Fruit fly (Drosophila melanogaster): ENCODE data around the gene CG13055.

CG13055 gene

dm6 chr3L:16204128-16204527 is 48.0 kb downstream of the CG13055 start:
- TF ChIP-seq pdm3 (GFP tag; optimal IDR thresholded peaks at IDR 0.05) (peak; percentile 56), CG10631 (GFP tag; optimal IDR thresholded peaks at IDR 0.05) (peak; percentile 70), Hr39 (GFP tag; optimal IDR thresholded peaks at IDR 0.05) (peak; percentile 29), CG16779 (tag; optimal IDR thresholded peaks at IDR 0.05) (peak; percentile 13), CG3032 (tag; optimal IDR thresholded peaks at IDR 0.05) (peak; percentile 76), Hr38 (GFP tag; optimal IDR thresholded peaks at IDR 0.05) (no peak), Sox15 (GFP tag; optimal IDR thresholded peaks at IDR 0.05) (peak; percentile 59), Ets21C (GFP tag; optimal IDR thresholded peaks at IDR 0.05) (no peak), Sox14 (GFP tag; optimal IDR thresholded peaks at IDR 0.05) (peak; percentile 21), CG11902 (GFP tag; optimal IDR thresholded peaks at IDR 0.05) (peak; percentile 70), fd85E (GFP tag; optimal IDR thresholded peaks at IDR 0.05) (no peak), CG6792 (GFP tag; optimal IDR thresholded peaks at IDR 0.05) (peak; percentile 74), CG6808 (GFP tag; optimal IDR thresholded peaks at IDR 0.05) (peak; percentile 52), CG8119 (GFP tag; IDR thresholded peaks at IDR 0.05) (peak; percentile 59), CG15336 (GFP tag; IDR thresholded peaks at IDR 0.05) (peak; percentile 50; the same call in 1 of the 2 replicates), CG10669 (GFP tag; optimal IDR thresholded peaks at IDR 0.05) (peak; percentile 78), spab (GFP tag; optimal IDR thresholded peaks at IDR 0.05) (peak; percentile 64), lz (GFP tag; optimal IDR thresholded peaks at IDR 0.05) (peak; percentile 46), Sox102F (GFP tag; optimal IDR thresholded peaks at IDR 0.05) (peak; percentile 66), CG8632 (GFP tag; optimal IDR thresholded peaks at IDR 0.05) (peak; percentile 73), Met (GFP tag; optimal IDR thresholded peaks at IDR 0.05) (peak; percentile 62), CG9139 (GFP tag; optimal IDR thresholded peaks at IDR 0.05) (peak; percentile 15), cyc (GFP tag; optimal IDR thresholded peaks at IDR 0.05) (peak; percentile 66), Hr4 (GFP tag; optimal IDR thresholded peaks at IDR 0.05) (peak; percentile 10), CG32006 (GFP tag; optimal IDR thresholded peaks at IDR 0.05) (peak; percentile 45), eg (GFP tag; IDR thresholded peaks at IDR 0.05) (peak; percentile 37; the same call in 1 of the 3 replicates), Lpt (GFP tag; optimal IDR thresholded peaks at IDR 0.05) (no peak), CG1621 (tag; optimal IDR thresholded peaks at IDR 0.05) (peak; percentile 42), dsx (GFP tag; optimal IDR thresholded peaks at IDR 0.05; ENCODE audit: poor library complexity, severe bottlenecking) (peak; percentile 63), Ets96B (tag; optimal IDR thresholded peaks at IDR 0.05) (peak; percentile 85), fd59A (GFP tag; optimal IDR thresholded peaks at IDR 0.05) (peak; percentile 64), Smox (GFP tag; optimal IDR thresholded peaks at IDR 0.05) (peak; percentile 64), vri (GFP tag; optimal IDR thresholded peaks at IDR 0.05) (peak; percentile 15), fkh (GFP tag; optimal IDR thresholded peaks at IDR 0.05) (no peak), CG6854 (GFP tag; optimal IDR thresholded peaks at IDR 0.05) (peak; percentile 19), Gug (GFP tag; IDR thresholded peaks at IDR 0.05) (peak; percentile 37; the same call in 1 of the 2 replicates), CG7368 (GFP tag; optimal IDR thresholded peaks at IDR 0.05) (peak; percentile 71), net (GFP tag; optimal IDR thresholded peaks at IDR 0.05) (peak; percentile 58), topi (GFP tag; optimal IDR thresholded peaks at IDR 0.05) (peak; percentile 67), esn (GFP tag; optimal IDR thresholded peaks at IDR 0.05) (peak; percentile 72), svp (GFP tag) (peak; percentile 90), CG3919 (GFP tag; optimal IDR thresholded peaks at IDR 0.05) (peak; percentile 77), acj6 (GFP tag; optimal IDR thresholded peaks at IDR 0.05) (peak; percentile 75), Blimp-1 (GFP tag; optimal IDR thresholded peaks at IDR 0.05) (peak; percentile 34), Eip93F (GFP tag; optimal IDR thresholded peaks at IDR 0.05) (peak; percentile 44), Eip75B (GFP tag; optimal IDR thresholded peaks at IDR 0.05) (peak; percentile 33), OdsH (GFP tag; optimal IDR thresholded peaks at IDR 0.05) (peak; percentile 70), CG8319 (GFP tag; optimal IDR thresholded peaks at IDR 0.05) (peak; percentile 56), Eip78C (GFP tag) (peak; percentile 91), CG6163 (GFP tag; IDR thresholded peaks at IDR 0.05) (peak; percentile 56; the same call in 2 of the 3 replicates), CG6276 (GFP tag; optimal IDR thresholded peaks at IDR 0.05) (no peak), salr (GFP tag; optimal IDR thresholded peaks at IDR 0.05) (peak; percentile 10 to 38)

Measured in whole organism, prepupa.